Worm (Caenorhabditis elegans): ENCODE results near the gene dnj-25.

ce11 chrV:20763192-20763591 lies 19.0 kb upstream of the dnj-25 start:
- TF ChIP-seq hmg-4 (GFP tag; optimal IDR thresholded peaks at IDR 0.05) = no peak
- no peak for TF ChIP-seq tbx-37 (GFP tag; conservative IDR thresholded peaks at IDR 0.05)
- no peak for TF ChIP-seq B0310.2 (tag; optimal IDR thresholded peaks at IDR 0.05)
- TF ChIP-seq flt-1 (GFP tag; IDR thresholded peaks at IDR 0.05) = no peak
- no peak for TF ChIP-seq scrt-1 (GFP tag; IDR thresholded peaks at IDR 0.05)
- TF ChIP-seq pes-1 (GFP tag; IDR thresholded peaks at IDR 0.05) = no peak
- no peak for TF ChIP-seq ama-1 (optimal IDR thresholded peaks at IDR 0.05)
- no peak for TF ChIP-seq ceh-13 (GFP tag; optimal IDR thresholded peaks at IDR 0.05)

All from whole organism, early embryonic.